Worm (Caenorhabditis elegans) whole organism, midembryonic: ENCODE measurements around the gene C18C4.7.

ENCODE experiments used
- T22C8.4 ChIP-seq: fragments of 200-800 bp; sonication (Bioruptor generic); IDR thresholded peaks from 2 replicates; pipeline ENCODE4 v1.3.6; 2022; ENCODE audit warnings: missing genetic modification characterization, missing compliant biosample characterization
- cog-1 ChIP-seq: sonication (generic microtip); optimal IDR thresholded peaks from 2 replicates; lab custom pipeline; 2016; ENCODE audit warnings: missing genetic modification characterization, missing compliant biosample characterization
- flt-1 ChIP-seq: fragments of 200-800 bp; sonication (Bioruptor generic); IDR thresholded peaks from 2 replicates; pipeline ENCODE4 v1.3.6; 2022; ENCODE audit warnings: missing genetic modification characterization, missing compliant biosample characterization
- ztf-23 ChIP-seq: fragments of 200-800 bp; sonication (Bioruptor generic); IDR thresholded peaks from 2 replicates; pipeline ENCODE4 v1.3.6; 2022; ENCODE audit warnings: missing genetic modification reagents, missing genetic modification characterization, missing compliant biosample characterization
- ztf-29 ChIP-seq: fragments of 200-800 bp; sonication (Bioruptor generic); IDR thresholded peaks from 2 replicates; pipeline ENCODE4 v1.3.6; 2022; ENCODE audit warnings: missing genetic modification reagents, missing genetic modification characterization, missing compliant biosample characterization

DNA sequence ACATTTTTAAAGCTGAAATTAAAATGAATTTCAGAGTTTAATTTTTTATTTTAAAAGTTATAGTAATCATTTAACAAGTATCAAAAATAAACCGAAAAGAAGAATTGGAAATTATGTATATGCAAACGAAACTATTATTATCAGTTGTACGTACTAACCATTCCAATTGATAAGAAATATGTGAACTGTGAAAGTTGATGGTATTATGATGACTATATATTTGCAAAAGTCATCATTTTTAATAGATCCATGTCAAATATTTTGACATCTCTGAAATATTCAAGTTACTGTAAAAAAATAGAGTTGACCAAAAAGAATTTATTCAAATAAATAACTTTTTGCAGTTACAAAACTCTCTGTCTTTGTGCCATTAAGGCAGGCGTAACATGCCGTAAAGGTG is 19.0 kb downstream of the C18C4.7 start, which contains the start of gene ugt-48:
- TF ChIP-seq cog-1 (tag; lab: Kevin White, UChicago), result no peak
- no peak for TF ChIP-seq ztf-23 (GFP tag; lab: Robert Waterston, UW)
- TF ChIP-seq flt-1, result no peak
- TF ChIP-seq T22C8.4 (GFP tag; lab: Robert Waterston, UW), result no peak
- no peak for TF ChIP-seq ztf-29 (GFP tag; lab: Robert Waterston, UW)
